Worm (Caenorhabditis elegans) whole organism, L3 larva: ENCODE measurements around the gene ubc-17.

Experiments used
- fkh-10 ChIP-seq: sonication (generic microtip); optimal IDR thresholded peaks from 2 replicates; lab custom pipeline; 2017; ENCODE audit warnings: missing biosample characterization, missing genetic modification reagents, missing genetic modification characterization
- hmg-11 ChIP-seq: sonication (generic microtip); optimal IDR thresholded peaks from 2 replicates; lab custom pipeline; 2016; ENCODE audit warnings: missing genetic modification characterization, missing compliant biosample characterization
- nhr-28 ChIP-seq: fragments of 150-350 bp; optimal IDR thresholded peaks from 2 replicates; lab custom pipeline; 2014; ENCODE audit warnings: missing biosample characterization, missing genetic modification characterization

DNA sequence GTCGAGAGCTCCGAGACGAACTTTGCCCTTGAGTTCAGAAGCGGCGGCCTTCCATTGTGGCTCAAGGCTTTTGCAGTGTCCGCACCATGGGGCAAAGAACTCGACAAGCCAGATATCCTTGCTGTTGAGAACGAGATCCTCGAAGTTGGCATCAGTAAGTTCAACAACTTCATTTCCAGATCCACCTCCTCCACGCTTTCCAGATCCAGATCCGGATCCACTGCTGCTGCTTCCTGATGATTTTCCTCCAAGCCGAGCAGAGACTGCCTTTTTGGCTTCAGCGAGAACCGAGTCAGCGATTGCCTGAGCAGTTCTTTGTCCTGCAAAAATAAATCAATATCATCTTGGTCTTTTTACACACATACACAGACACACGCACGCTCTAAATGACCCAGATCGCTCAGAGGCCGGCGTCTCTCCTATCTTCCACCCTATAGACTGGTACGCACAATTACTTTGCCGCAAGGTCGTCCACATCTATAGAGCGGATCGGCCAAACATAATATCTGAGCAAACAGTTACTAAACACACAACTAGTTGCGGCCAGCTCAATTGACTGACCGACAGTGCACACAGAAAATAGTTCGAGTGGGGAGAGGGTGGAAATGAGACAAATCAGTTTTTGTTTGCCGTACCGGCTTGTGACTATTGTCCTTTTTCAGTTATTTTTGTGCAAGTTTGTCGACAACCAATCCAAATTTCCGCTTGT is 17.0 kb downstream of the ubc-17 start:
- TF ChIP-seq fkh-10 (GFP tag; lab: Kevin White, UChicago) = no peak
- no peak for TF ChIP-seq nhr-28 (tag; lab: Kevin White, UChicago)
- no peak for TF ChIP-seq hmg-11 (tag; lab: Kevin White, UChicago)
